In genomic region chrIV:11568249-11568940, ce11 we compare ENCODE assay signal across 6 worm cellular contexts.
A peak's percentile ranks its signal among the peaks of the same experiment; 100 is the strongest.
TF ChIP-seq lines count a peak whose summit lies in the region.

No protein-coding gene starts in this region.

TF ChIP-seq in whole organism, L1 larva, 84 proteins besides CTCF, POLR2A, EP300 and RAD21:
- TF ChIP-seq nhr-11 (tag; optimal IDR thresholded peaks at IDR 0.05; lab: Kevin White, UChicago) (no peak), ceh-88 (GFP tag; IDR thresholded peaks at IDR 0.05; lab: Robert Waterston, UW) (no peak), ama-1 (optimal IDR thresholded peaks at IDR 0.05; lab: Kevin White, UChicago) (no peak), nhr-77 (tag; optimal IDR thresholded peaks at IDR 0.05; lab: Kevin White, UChicago) (no peak), efl-1 (optimal IDR thresholded peaks at IDR 0.05; lab: Kevin White, UChicago) (no peak), efl-1 (GFP tag; optimal IDR thresholded peaks at IDR 0.05 in 1 of 2; lab: Kevin White, UChicago) (peak in 1 of 2 experiments; percentile 85), zag-1 (tag; optimal IDR thresholded peaks at IDR 0.05; lab: Kevin White, UChicago) (no peak), nhr-85 (tag; lab: Kevin White, UChicago) (peak; percentile 16), mef-2 (tag; optimal IDR thresholded peaks at IDR 0.05; lab: Kevin White, UChicago) (no peak)

TF ChIP-seq in whole organism, L3 larva, 47 proteins besides CTCF, POLR2A, EP300 and RAD21:
- TF ChIP-seq nhr-12 (tag; optimal IDR thresholded peaks at IDR 0.05; lab: Kevin White, UChicago) (no peak), pha-4 (tag; optimal IDR thresholded peaks at IDR 0.05; lab: Kevin White, UChicago) (peak; percentile 56), fos-1 (tag; optimal IDR thresholded peaks at IDR 0.05; lab: Kevin White, UChicago) (no peak), elt-2 (tag; optimal IDR thresholded peaks at IDR 0.05; lab: Kevin White, UChicago) (no peak), ceh-16 (tag; optimal IDR thresholded peaks at IDR 0.05; lab: Kevin White, UChicago) (no peak), skn-1 (tag; optimal IDR thresholded peaks at IDR 0.05; lab: Kevin White, UChicago) (no peak)

TF ChIP-seq in whole organism, L4 larva, 104 proteins besides CTCF, POLR2A, EP300 and RAD21:
- TF ChIP-seq lin-38 (GFP tag; IDR thresholded peaks at IDR 0.05; lab: Robert Waterston, UW) (no peak), unc-62 (GFP tag; optimal IDR thresholded peaks at IDR 0.05 in 1 of 2; lab: Kevin White, UChicago) (peak in 1 of 2 experiments; percentile 96), unc-62 (tag; optimal IDR thresholded peaks at IDR 0.05; lab: Kevin White, UChicago) (no peak), daf-16 (GFP tag; optimal IDR thresholded peaks at IDR 0.05; lab: Kevin White, UChicago) (no peak), daf-16 (tag; optimal IDR thresholded peaks at IDR 0.05; lab: Kevin White, UChicago) (peak; percentile 8), nhr-48 (tag; optimal IDR thresholded peaks at IDR 0.05; lab: Kevin White, UChicago) (no peak), zfp-3 (GFP tag; conservative IDR thresholded peaks at IDR 0.05; lab: Robert Waterston, UW) (no peak), T20F7.1 (GFP tag; optimal IDR thresholded peaks at IDR 0.05; lab: Kevin White, UChicago) (no peak), mxl-2 (GFP tag; conservative IDR thresholded peaks at IDR 0.05; lab: Robert Waterston, UW) (no peak), lir-3 (tag; optimal IDR thresholded peaks at IDR 0.05; lab: Kevin White, UChicago) (no peak), aha-1 (tag; lab: Kevin White, UChicago) (peak; percentile 22), mep-1 (tag; optimal IDR thresholded peaks at IDR 0.05; lab: Kevin White, UChicago) (no peak), ces-1 (GFP tag; optimal IDR thresholded peaks at IDR 0.05; lab: Kevin White, UChicago) (no peak), spr-3 (GFP tag; optimal IDR thresholded peaks at IDR 0.05; lab: Kevin White, UChicago) (no peak), fkh-10 (GFP tag; optimal IDR thresholded peaks at IDR 0.05; lab: Kevin White, UChicago) (no peak)

TF ChIP-seq in whole organism, late embryonic, 69 proteins besides CTCF, POLR2A, EP300 and RAD21:
- TF ChIP-seq sdc-2 (tag; optimal IDR thresholded peaks at IDR 0.05; lab: Kevin White, UChicago) (peak; percentile 33), ceh-34 (tag; optimal IDR thresholded peaks at IDR 0.05; lab: Kevin White, UChicago) (peak; percentile 30), tbx-7 (tag; optimal IDR thresholded peaks at IDR 0.05; lab: Kevin White, UChicago) (no peak)

TF ChIP-seq in whole organism, mixed stage, embryonic, 35 proteins besides CTCF, POLR2A, EP300 and RAD21:
- TF ChIP-seq nhr-76 (tag; optimal IDR thresholded peaks at IDR 0.05; lab: Kevin White, UChicago): no peak
- peak; percentile 82 for TF ChIP-seq pha-4 (tag; optimal IDR thresholded peaks at IDR 0.05; lab: Kevin White, UChicago)
- peak; percentile 26 for TF ChIP-seq ham-2 (GFP tag; optimal IDR thresholded peaks at IDR 0.05; lab: Kevin White, UChicago)

TF ChIP-seq in whole organism, young adult, 124 proteins besides CTCF, POLR2A, EP300 and RAD21:
- no peak for TF ChIP-seq cebp-1 (GFP tag; IDR thresholded peaks at IDR 0.05; lab: Robert Waterston, UW)
- TF ChIP-seq cebp-1 (tag; optimal IDR thresholded peaks at IDR 0.05; lab: Kevin White, UChicago): peak; percentile 4
- TF ChIP-seq ztf-6 (GFP tag; IDR thresholded peaks at IDR 0.05; lab: Robert Waterston, UW): no peak
- no peak for TF ChIP-seq B0261.1 (tag; optimal IDR thresholded peaks at IDR 0.05; lab: Kevin White, UChicago)
- TF ChIP-seq B0035.1 (tag; optimal IDR thresholded peaks at IDR 0.05; lab: Kevin White, UChicago): no peak
- TF ChIP-seq fkh-3 (tag; optimal IDR thresholded peaks at IDR 0.05; lab: Kevin White, UChicago): no peak
- TF ChIP-seq lin-26 (GFP tag; IDR thresholded peaks at IDR 0.05; lab: Robert Waterston, UW): no peak
- no peak for TF ChIP-seq attf-5 (GFP tag; optimal IDR thresholded peaks at IDR 0.05; lab: Kevin White, UChicago)
- no peak for TF ChIP-seq ZK185.1 (tag; optimal IDR thresholded peaks at IDR 0.05; lab: Kevin White, UChicago; ENCODE audit: poor library complexity, severe bottlenecking)
- TF ChIP-seq him-1 (tag; optimal IDR thresholded peaks at IDR 0.05; lab: Kevin White, UChicago): no peak
- TF ChIP-seq somi-1 (GFP tag; optimal IDR thresholded peaks at IDR 0.05; lab: Kevin White, UChicago): no peak
- TF ChIP-seq madf-3 (GFP tag; IDR thresholded peaks at IDR 0.05; lab: Robert Waterston, UW): peak; percentile 52; the same call in 1 of the 2 replicates
- no peak for TF ChIP-seq ceh-58 (GFP tag; IDR thresholded peaks at IDR 0.05; lab: Robert Waterston, UW)
- TF ChIP-seq Y56A3A.18 (GFP tag; IDR thresholded peaks at IDR 0.05; lab: Robert Waterston, UW): no peak
- TF ChIP-seq xnd-1 (tag; optimal IDR thresholded peaks at IDR 0.05; lab: Kevin White, UChicago): no peak
- no peak for TF ChIP-seq madf-6 (GFP tag; IDR thresholded peaks at IDR 0.05; lab: Robert Waterston, UW)
- no peak for TF ChIP-seq nfya-1 (tag; optimal IDR thresholded peaks at IDR 0.05; lab: Kevin White, UChicago; ENCODE audit: borderline replicate concordance, insufficient read depth)
TF ChIP-seq in whole organism, young adult: peak in this region for 2.
